Worm (Caenorhabditis elegans): ENCODE measurements around the gene Y46G5A.14.

The Y46G5A.14 gene

ce11 chrII:12739306-12739705, 35.2 kb upstream of the Y46G5A.14 start (continued):
- peak; percentile 77 for TF ChIP-seq tlf-1 (GFP tag; optimal IDR thresholded peaks at IDR 0.05)
- TF ChIP-seq nhr-179 (tag; optimal IDR thresholded peaks at IDR 0.05), result no peak
- TF ChIP-seq tbp1 (GFP tag; optimal IDR thresholded peaks at IDR 0.05), result peak; percentile 58
- no peak for TF ChIP-seq F10E7.11 (tag; optimal IDR thresholded peaks at IDR 0.05)
- no peak for TF ChIP-seq somi-1 (GFP tag; optimal IDR thresholded peaks at IDR 0.05)
- TF ChIP-seq pha-4 (tag; optimal IDR thresholded peaks at IDR 0.05), result no peak
- TF ChIP-seq nhr-120 (GFP tag; IDR thresholded peaks at IDR 0.05), result no peak
- no peak for TF ChIP-seq nhr-90 (tag; optimal IDR thresholded peaks at IDR 0.05)
- TF ChIP-seq chd-7 (tag; optimal IDR thresholded peaks at IDR 0.05), result no peak
- TF ChIP-seq nhr-27 (tag; optimal IDR thresholded peaks at IDR 0.05), result no peak
- TF ChIP-seq snpc-3.4 (tag; optimal IDR thresholded peaks at IDR 0.05), result peak; percentile 93
- TF ChIP-seq ceh-58 (GFP tag; IDR thresholded peaks at IDR 0.05), result no peak
- no peak for TF ChIP-seq mxl-1 (tag; optimal IDR thresholded peaks at IDR 0.05)
- peak; percentile 58 for TF ChIP-seq dox-1 (GFP tag; IDR thresholded peaks at IDR 0.05)
- TF ChIP-seq ztf-18 (tag; optimal IDR thresholded peaks at IDR 0.05), result no peak
- TF ChIP-seq sdz-38 (tag; optimal IDR thresholded peaks at IDR 0.05), result no peak
- no peak for TF ChIP-seq sea-2 (GFP tag; IDR thresholded peaks at IDR 0.05)
- no peak for TF ChIP-seq F23B12.7 (tag; optimal IDR thresholded peaks at IDR 0.05; ENCODE audit: insufficient read depth)
- TF ChIP-seq lin-40 (tag; optimal IDR thresholded peaks at IDR 0.05), result no peak
- no peak for TF ChIP-seq lin-26 (GFP tag; IDR thresholded peaks at IDR 0.05)
- TF ChIP-seq aptf-3 (GFP tag; IDR thresholded peaks at IDR 0.05), result no peak
- peak; percentile 58; the same call in 1 of the 2 replicates for TF ChIP-seq C17E4.6 (GFP tag; IDR thresholded peaks at IDR 0.05)
- peak; percentile 85 for TF ChIP-seq B0019.2 (GFP tag; conservative IDR thresholded peaks at IDR 0.05)
- no peak for TF ChIP-seq hlh-12 (tag; optimal IDR thresholded peaks at IDR 0.05)
- no peak for TF ChIP-seq rpc-1 (optimal IDR thresholded peaks at IDR 0.05)
- no peak for TF ChIP-seq rpc-1 (tag; optimal IDR thresholded peaks at IDR 0.05)
- no peak for TF ChIP-seq dpff-1 (tag; optimal IDR thresholded peaks at IDR 0.05)
- peak; percentile 94 for TF ChIP-seq madf-8 (GFP tag; conservative IDR thresholded peaks at IDR 0.05)
- TF ChIP-seq lag-1 (GFP tag; IDR thresholded peaks at IDR 0.05), result no peak
- TF ChIP-seq pbrm-1 (GFP tag; IDR thresholded peaks at IDR 0.05), result no peak
- TF ChIP-seq attf-3 (GFP tag; conservative IDR thresholded peaks at IDR 0.05), result peak; percentile 59
- no peak for TF ChIP-seq egrh-3 (GFP tag; IDR thresholded peaks at IDR 0.05)
- TF ChIP-seq unc-62 (GFP tag; optimal IDR thresholded peaks at IDR 0.05), result no peak
- no peak for TF ChIP-seq T26A5.8 (tag; optimal IDR thresholded peaks at IDR 0.05)
- TF ChIP-seq cebp-2 (GFP tag; IDR thresholded peaks at IDR 0.05), result no peak
- TF ChIP-seq hlh-26 (GFP tag; conservative IDR thresholded peaks at IDR 0.05), result no peak
- TF ChIP-seq aptf-2 (GFP tag; conservative IDR thresholded peaks at IDR 0.05), result 0 out of 2 replicates have a peak, but pooled peaks have one; percentile 50
- no peak for TF ChIP-seq egl-18 (GFP tag; IDR thresholded peaks at IDR 0.05)
- TF ChIP-seq lir-1 (GFP tag; conservative IDR thresholded peaks at IDR 0.05), result 0 out of 2 replicates have a peak, but pooled peaks have one; percentile 49
- peak; percentile 75 for TF ChIP-seq snpc-1.3 (tag; optimal IDR thresholded peaks at IDR 0.05; ENCODE audit: insufficient read depth)

- TF ChIP-seq bed-1 (GFP tag; IDR thresholded peaks at IDR 0.05) (0 out of 2 replicates have a peak, but pooled peaks have one; percentile 75), nhr-120 (GFP tag; IDR thresholded peaks at IDR 0.05) (0 out of 2 replicates have a peak, but pooled peaks have one; percentile 83), rcor-1 (GFP tag; IDR thresholded peaks at IDR 0.05) (peak; percentile 61; the same call in 1 of the 2 replicates), lin-26 (GFP tag; IDR thresholded peaks at IDR 0.05) (peak; percentile 64; the same call in 1 of the 2 replicates)
Measured at ce11 chrII:12749720-12750119, 24.8 kb upstream of the Y46G5A.14 start.
